Worm (Caenorhabditis elegans): ENCODE data around the gene str-81.

- TF ChIP-seq F37B4.10 (GFP tag; IDR thresholded peaks at IDR 0.05), result no peak
- no peak for TF ChIP-seq ama-1 (optimal IDR thresholded peaks at IDR 0.05)
- TF ChIP-seq ama-1 (GFP tag; optimal IDR thresholded peaks at IDR 0.05), result no peak
- TF ChIP-seq let-607 (tag; optimal IDR thresholded peaks at IDR 0.05), result no peak
- TF ChIP-seq hmg-20 (GFP tag; IDR thresholded peaks at IDR 0.05), result no peak
- TF ChIP-seq snpc-4 (GFP tag; optimal IDR thresholded peaks at IDR 0.05), result no peak
- no peak for TF ChIP-seq snpc-4 (tag; optimal IDR thresholded peaks at IDR 0.05)
- no peak for TF ChIP-seq attf-6 (GFP tag; IDR thresholded peaks at IDR 0.05)
- no peak for TF ChIP-seq unc-62 (GFP tag; optimal IDR thresholded peaks at IDR 0.05)
Measured at ce11 chrV:19296723-19297122, 45.8 kb upstream of the str-81 start, which contains the start of gene F55C9.6.
